Fruit fly (Drosophila melanogaster): Measurements from ENCODE around the gene CG11756.

The CG11756 gene

DNA sequence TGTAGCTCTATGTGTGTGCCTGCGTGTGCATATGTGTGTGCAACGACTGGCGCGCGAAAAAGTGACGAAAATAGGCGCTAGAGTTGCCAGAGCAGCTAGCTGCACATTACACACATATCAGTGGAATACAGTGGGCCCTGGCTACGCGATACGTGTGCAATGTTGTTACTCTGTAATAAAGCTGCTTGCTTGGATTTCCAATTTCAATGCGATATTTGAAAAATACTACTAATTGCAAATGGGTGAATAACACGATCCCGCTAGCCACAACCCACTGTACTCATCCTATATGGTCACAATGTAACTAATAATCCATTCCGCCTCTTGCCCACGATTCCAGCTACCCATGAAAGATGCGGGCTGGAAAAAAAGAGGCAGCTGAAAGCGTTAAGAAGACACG, 3.4 kb downstream of the CG11756 start (continued):
- TF ChIP-seq klu (GFP tag; IDR thresholded peaks at IDR 0.05) = peak; percentile 82
- TF ChIP-seq Hr3 (GFP tag; optimal IDR thresholded peaks at IDR 0.05) = peak; percentile 89
- TF ChIP-seq vnd (GFP tag; IDR thresholded peaks at IDR 0.05; ENCODE audit: partially characterized antibody) = no peak
- peak; percentile 77 for TF ChIP-seq CG6654 (GFP tag; optimal IDR thresholded peaks at IDR 0.05)
- peak; percentile 90 for TF ChIP-seq tap (tag; optimal IDR thresholded peaks at IDR 0.05)
- peak; percentile 92 for TF ChIP-seq Hmr (GFP tag; optimal IDR thresholded peaks at IDR 0.05)
- peak; percentile 71 for TF ChIP-seq CG3995 (GFP tag; optimal IDR thresholded peaks at IDR 0.05)
- TF ChIP-seq CG4730 (GFP tag; IDR thresholded peaks at IDR 0.05) = peak; percentile 89
- TF ChIP-seq luna (GFP tag; optimal IDR thresholded peaks at IDR 0.05) = peak; percentile 73
- TF ChIP-seq ATbp (GFP tag; optimal IDR thresholded peaks at IDR 0.05) = peak; percentile 93
- TF ChIP-seq Nf-YB (GFP tag; optimal IDR thresholded peaks at IDR 0.05) = peak; percentile 67
- peak; percentile 89 for TF ChIP-seq tx (GFP tag; optimal IDR thresholded peaks at IDR 0.05)
- peak; percentile 88 for TF ChIP-seq CG17829 (tag; optimal IDR thresholded peaks at IDR 0.05)
- peak; percentile 88 for TF ChIP-seq CG10959 (GFP tag; IDR thresholded peaks at IDR 0.05)
- TF ChIP-seq zf30C (GFP tag; optimal IDR thresholded peaks at IDR 0.05) = no peak
- TF ChIP-seq MESR4 (GFP tag; optimal IDR thresholded peaks at IDR 0.05) = peak; percentile 12
- peak; percentile 92 for TF ChIP-seq Fer3 (tag; optimal IDR thresholded peaks at IDR 0.05)
- peak; percentile 66 for TF ChIP-seq Neu2 (GFP tag; optimal IDR thresholded peaks at IDR 0.05; ENCODE audit: borderline replicate concordance)
- peak; percentile 75 for TF ChIP-seq CG8281 (tag; optimal IDR thresholded peaks at IDR 0.05)
- peak; percentile 84 for TF ChIP-seq CG12744 (GFP tag; optimal IDR thresholded peaks at IDR 0.05)
- peak; percentile 74 for TF ChIP-seq B-H2 (GFP tag; optimal IDR thresholded peaks at IDR 0.05)
- TF ChIP-seq lmd (GFP tag; IDR thresholded peaks at IDR 0.05) = peak; percentile 96
- peak; percentile 95 for TF ChIP-seq NFAT (GFP tag; IDR thresholded peaks at IDR 0.05)
- TF ChIP-seq nau (GFP tag; optimal IDR thresholded peaks at IDR 0.05) = peak; percentile 87
- peak; percentile 81 for TF ChIP-seq wor (GFP tag; IDR thresholded peaks at IDR 0.05)
- peak; percentile 93 for TF ChIP-seq CG3847 (GFP tag; IDR thresholded peaks at IDR 0.05)
- TF ChIP-seq cato (GFP tag; optimal IDR thresholded peaks at IDR 0.05; ENCODE audit: borderline replicate concordance) = peak; percentile 82
- TF ChIP-seq CG10462 (GFP tag; optimal IDR thresholded peaks at IDR 0.05) = peak; percentile 88
- TF ChIP-seq CG4328 (GFP tag; optimal IDR thresholded peaks at IDR 0.05) = peak; percentile 85
- TF ChIP-seq Hr51 (GFP tag; optimal IDR thresholded peaks at IDR 0.05) = peak; percentile 89 to 92
- peak; percentile 85 for TF ChIP-seq Max (GFP tag; optimal IDR thresholded peaks at IDR 0.05)
- peak; percentile 93 for TF ChIP-seq CG2678 (tag; optimal IDR thresholded peaks at IDR 0.05)
- peak; percentile 92 for TF ChIP-seq Fer1 (GFP tag; optimal IDR thresholded peaks at IDR 0.05)
- peak; percentile 86 for TF ChIP-seq kah (GFP tag; optimal IDR thresholded peaks at IDR 0.05)
- TF ChIP-seq CG12219 (GFP tag; optimal IDR thresholded peaks at IDR 0.05) = peak; percentile 95
- TF ChIP-seq Mes4 (GFP tag; optimal IDR thresholded peaks at IDR 0.05) = peak; percentile 88
- peak; percentile 97 for TF ChIP-seq dysf (GFP tag; IDR thresholded peaks at IDR 0.05)
- TF ChIP-seq CG8388 (GFP tag; optimal IDR thresholded peaks at IDR 0.05) = peak; percentile 87
- peak; percentile 12 for TF ChIP-seq kni (GFP tag; optimal IDR thresholded peaks at IDR 0.05)
- TF ChIP-seq Oli (tag; optimal IDR thresholded peaks at IDR 0.05) = peak; percentile 92
- peak; percentile 87 for TF ChIP-seq CG17912 (GFP tag; optimal IDR thresholded peaks at IDR 0.05)
- peak; percentile 92 for TF ChIP-seq oc (tag; optimal IDR thresholded peaks at IDR 0.05)
